Fruit fly (Drosophila melanogaster) whole organism, embryonic: ENCODE measurements around the gene SIDL.

Source experiments
- Abd-B ChIP-seq: fragments of 200-800 bp; sonication (Bioruptor generic); optimal IDR thresholded peaks from 2 replicates; lab custom pipeline; 2018; ENCODE audit warnings: missing biosample characterization, mild to moderate bottlenecking, missing genetic modification characterization, moderate library complexity
- Atf-2 ChIP-seq: fragments of 200-800 bp; sonication (Bioruptor generic); optimal IDR thresholded peaks from 2 replicates; lab custom pipeline; 2016; ENCODE audit warnings: missing biosample characterization, missing genetic modification characterization
- CG10147 ChIP-seq: fragments of 200-800 bp; sonication (Bioruptor generic); optimal IDR thresholded peaks from 2 replicates; lab custom pipeline; 2019; ENCODE audit warnings: missing biosample characterization, mild to moderate bottlenecking, missing genetic modification characterization, moderate library complexity
- CG14014 ChIP-seq: fragments of 200-800 bp; sonication (Bioruptor generic); IDR thresholded peaks from 2 replicates; pipeline ENCODE4 v1.3.6; 2022; ENCODE audit warnings: missing biosample characterization, missing genetic modification characterization
- CG16813 ChIP-seq: fragments of 200-800 bp; sonication (Bioruptor generic); IDR thresholded peaks from 3 replicates; pipeline ENCODE4 v1.3.6; 2022; ENCODE audit warnings: missing biosample characterization, missing genetic modification characterization; ENCODE audit not compliant: partially characterized antibody
- CG17612 ChIP-seq: fragments of 200-800 bp; sonication (Bioruptor generic); IDR thresholded peaks from 2 replicates; pipeline ENCODE4 v1.3.6; 2022; ENCODE audit warnings: missing biosample characterization, missing genetic modification characterization
- CG32767 ChIP-seq: fragments of 200-800 bp; sonication (Bioruptor generic); IDR thresholded peaks from 2 replicates; pipeline ENCODE4 v1.3.6; 2022; ENCODE audit warnings: missing biosample characterization, missing genetic modification characterization
- CG34422 ChIP-seq: fragments of 200-800 bp; sonication (Bioruptor generic); IDR thresholded peaks from 3 replicates; pipeline ENCODE4 v1.3.6; 2022; ENCODE audit warnings: missing biosample characterization, missing genetic modification characterization
- CG4707 ChIP-seq: fragments of 200-800 bp; sonication (Bioruptor generic); optimal IDR thresholded peaks from 2 replicates; lab custom pipeline; 2018; ENCODE audit warnings: missing biosample characterization, mild to moderate bottlenecking, missing genetic modification characterization, moderate library complexity
- CG5953 ChIP-seq: fragments of 200-800 bp; sonication (Bioruptor generic); IDR thresholded peaks from 2 replicates; pipeline ENCODE4 v1.3.6; 2022; ENCODE audit warnings: missing biosample characterization, missing genetic modification characterization
- CG6854 ChIP-seq: fragments of 200-800 bp; sonication (Bioruptor generic); optimal IDR thresholded peaks from 3 replicates; lab custom pipeline; 2017; ENCODE audit warnings: missing biosample characterization, mild to moderate bottlenecking, missing genetic modification characterization
- CG7372 ChIP-seq: fragments of 200-800 bp; sonication (Bioruptor generic); IDR thresholded peaks from 2 replicates; pipeline ENCODE4 v1.3.6; 2022; ENCODE audit warnings: missing biosample characterization, missing genetic modification characterization
- CG8388 ChIP-seq: fragments of 200-800 bp; sonication (Bioruptor generic); optimal IDR thresholded peaks from 2 replicates; lab custom pipeline; 2019; ENCODE audit warnings: missing biosample characterization, mild to moderate bottlenecking, missing genetic modification characterization, moderate library complexity
- CG8944 ChIP-seq: fragments of 200-800 bp; sonication (Bioruptor generic); optimal IDR thresholded peaks from 3 replicates; lab custom pipeline; 2016; ENCODE audit warnings: missing biosample characterization, missing genetic modification characterization
- CG9817 ChIP-seq: fragments of 200-800 bp; sonication (Bioruptor generic); optimal IDR thresholded peaks from 2 replicates; lab custom pipeline; 2018; ENCODE audit warnings: missing biosample characterization, mild to moderate bottlenecking, missing genetic modification characterization, moderate library complexity
- CTCF ChIP-seq: fragments of 200-800 bp; sonication (Bioruptor generic); optimal IDR thresholded peaks from 2 replicates; lab custom pipeline; 2017; ENCODE audit warnings: missing biosample characterization, mild to moderate bottlenecking, missing genetic modification characterization, moderate library complexity
- Camta ChIP-seq: fragments of 200-800 bp; sonication (Bioruptor generic); optimal IDR thresholded peaks from 2 replicates; lab custom pipeline; 2016; ENCODE audit warnings: missing biosample characterization, missing genetic modification characterization
- Dad ChIP-seq: fragments of 200-800 bp; sonication (Bioruptor generic); optimal IDR thresholded peaks from 3 replicates; lab custom pipeline; 2016; ENCODE audit warnings: missing biosample characterization, missing genetic modification characterization
- Doc3 ChIP-seq: fragments of 200-800 bp; sonication (Bioruptor generic); IDR thresholded peaks from 3 replicates; pipeline ENCODE4 v1.3.6; 2022; ENCODE audit warnings: missing biosample characterization, missing genetic modification characterization; ENCODE audit not compliant: partially characterized antibody
- E2f1 ChIP-seq: fragments of 200-800 bp; sonication (Bioruptor generic); IDR thresholded peaks from 2 replicates; pipeline ENCODE4 v1.3.6; 2022; ENCODE audit warnings: missing biosample characterization, missing genetic modification characterization
- Fer3 ChIP-seq: fragments of 200-800 bp; sonication (Bioruptor generic); optimal IDR thresholded peaks from 2 replicates; lab custom pipeline; 2018; ENCODE audit warnings: missing biosample characterization, mild to moderate bottlenecking, missing genetic modification characterization, moderate library complexity
- Gsc ChIP-seq: fragments of 200-800 bp; sonication (Bioruptor generic); IDR thresholded peaks from 2 replicates; pipeline ENCODE4 v1.3.6; 2022; ENCODE audit warnings: missing biosample characterization, missing genetic modification characterization
- HLH4C ChIP-seq: fragments of 200-800 bp; sonication (Bioruptor generic); IDR thresholded peaks from 3 replicates; pipeline ENCODE4 v1.3.6; 2022; ENCODE audit warnings: missing biosample characterization, missing genetic modification characterization; ENCODE audit not compliant: partially characterized antibody
- MESR4 ChIP-seq: fragments of 200-800 bp; sonication (Bioruptor generic); optimal IDR thresholded peaks from 2 replicates; lab custom pipeline; 2018; ENCODE audit warnings: missing biosample characterization, mild to moderate bottlenecking, missing genetic modification characterization, moderate library complexity
- Sox100B ChIP-seq: fragments of 200-800 bp; sonication (Bioruptor generic); optimal IDR thresholded peaks from 3 replicates; lab custom pipeline; 2018; ENCODE audit warnings: missing biosample characterization, mild to moderate bottlenecking, missing genetic modification characterization
- bsh ChIP-seq, 2 experiments: fragments of 200-800 bp; sonication (Bioruptor generic); optimal IDR thresholded peaks; 2 replicates each; lab custom pipeline; 2017 to 2018; ENCODE audit warnings: mild to moderate bottlenecking in 2 of 2, missing biosample characterization in 2 of 2, missing genetic modification characterization in 2 of 2, moderate library complexity in 1 of 2
- cwo ChIP-seq: fragments of 200-800 bp; sonication (Bioruptor generic); optimal IDR thresholded peaks from 3 replicates; lab custom pipeline; 2017; ENCODE audit warnings: missing biosample characterization, missing genetic modification characterization, mild to moderate bottlenecking, moderate library complexity, missing genetic modification reagents
- ems ChIP-seq: fragments of 200-800 bp; sonication (Bioruptor generic); optimal IDR thresholded peaks from 3 replicates; lab custom pipeline; 2016; ENCODE audit warnings: missing biosample characterization, missing genetic modification characterization
- ewg ChIP-seq: fragments of 200-800 bp; sonication (Bioruptor generic); optimal IDR thresholded peaks from 3 replicates; lab custom pipeline; 2017; ENCODE audit warnings: mild to moderate bottlenecking, missing biosample characterization, missing genetic modification reagents, missing genetic modification characterization
- fd64A ChIP-seq: fragments of 200-800 bp; sonication (Bioruptor generic); optimal IDR thresholded peaks from 3 replicates; lab custom pipeline; 2018; ENCODE audit warnings: missing biosample characterization, mild to moderate bottlenecking, missing genetic modification characterization
- ftz-f1 ChIP-seq: fragments of 200-800 bp; sonication (Bioruptor generic); optimal IDR thresholded peaks from 2 replicates; lab custom pipeline; 2016; ENCODE audit warnings: missing biosample characterization, missing genetic modification characterization
- gsb ChIP-seq: fragments of 200-800 bp; sonication (Bioruptor generic); IDR thresholded peaks from 2 replicates; pipeline ENCODE4 v1.3.6; 2022; ENCODE audit warnings: missing biosample characterization, missing genetic modification characterization
- insv ChIP-seq, 2 experiments: fragments of 200-800 bp; sonication (Bioruptor generic); optimal IDR thresholded peaks; 3 replicates each; lab custom pipeline; 2016 to 2018; ENCODE audit warnings: missing biosample characterization in 2 of 2, missing genetic modification characterization in 2 of 2
- kah ChIP-seq: fragments of 200-800 bp; sonication (Bioruptor generic); optimal IDR thresholded peaks from 2 replicates; lab custom pipeline; 2018; ENCODE audit warnings: missing biosample characterization, mild to moderate bottlenecking, missing genetic modification characterization
- kay ChIP-seq: fragments of 200-800 bp; sonication (Bioruptor generic); optimal IDR thresholded peaks from 2 replicates; lab custom pipeline; 2016; ENCODE audit warnings: missing biosample characterization, missing genetic modification characterization
- lab ChIP-seq: fragments of 200-800 bp; sonication (Bioruptor generic); optimal IDR thresholded peaks from 3 replicates; lab custom pipeline; 2017; ENCODE audit warnings: missing biosample characterization, missing genetic modification characterization, mild to moderate bottlenecking, moderate library complexity, missing genetic modification reagents
- nau ChIP-seq: fragments of 200-800 bp; sonication (Bioruptor generic); optimal IDR thresholded peaks from 3 replicates; lab custom pipeline; 2017; ENCODE audit warnings: missing biosample characterization, mild to moderate bottlenecking, missing genetic modification characterization, missing genetic modification reagents
- pfk ChIP-seq: fragments of 200-800 bp; sonication (Bioruptor generic); optimal IDR thresholded peaks from 2 replicates; lab custom pipeline; 2018; ENCODE audit warnings: missing biosample characterization, mild to moderate bottlenecking, missing genetic modification characterization, moderate library complexity
- pros ChIP-seq: fragments of 200-800 bp; sonication (Bioruptor generic); optimal IDR thresholded peaks from 3 replicates; lab custom pipeline; 2019; ENCODE audit warnings: missing biosample characterization, mild to moderate bottlenecking, missing genetic modification characterization, moderate library complexity
- pzg ChIP-seq: fragments of 200-800 bp; sonication (Bioruptor generic); optimal IDR thresholded peaks from 3 replicates; lab custom pipeline; 2018; ENCODE audit warnings: missing biosample characterization, mild to moderate bottlenecking, missing genetic modification characterization, moderate library complexity
- ro ChIP-seq: fragments of 200-800 bp; sonication (Bioruptor generic); IDR thresholded peaks from 2 replicates; pipeline ENCODE4 v1.3.6; 2022; ENCODE audit warnings: missing biosample characterization, missing genetic modification characterization
- row ChIP-seq: fragments of 200-800 bp; sonication (Bioruptor generic); IDR thresholded peaks from 3 replicates; pipeline ENCODE4 v1.3.6; 2022; ENCODE audit warnings: missing biosample characterization, missing genetic modification characterization
- salm ChIP-seq: fragments of 200-800 bp; sonication (Bioruptor generic); optimal IDR thresholded peaks from 2 replicates; lab custom pipeline; 2018; ENCODE audit warnings: missing biosample characterization, mild to moderate bottlenecking, missing genetic modification characterization
- sens ChIP-seq: fragments of 200-800 bp; sonication (Bioruptor generic); peaks from one replicate; lab custom pipeline; 2016; ENCODE audit warnings: missing biosample characterization, missing genetic modification characterization
- sens-2 ChIP-seq: fragments of 200-800 bp; sonication (Bioruptor generic); IDR thresholded peaks from 2 replicates; pipeline ENCODE4 v1.3.6; 2022; ENCODE audit warnings: missing biosample characterization, missing genetic modification characterization
- tll ChIP-seq, 2 experiments: fragments of 200-800 bp in 1 of 2; fragments of >200 bp in 1 of 2; sonication (Bioruptor generic) in 1 of 2; optimal IDR thresholded peaks; 2 replicates each; lab custom pipeline; 2017 to 2019; ENCODE audit warnings: missing biosample characterization in 2 of 2, missing genetic modification characterization in 2 of 2, mild to moderate bottlenecking in 1 of 2, moderate library complexity in 1 of 2
- wdn ChIP-seq: fragments of 200-800 bp; sonication (Bioruptor generic); IDR thresholded peaks from 2 replicates; pipeline ENCODE4 v1.3.6; 2022; ENCODE audit warnings: missing biosample characterization, missing genetic modification characterization
- yki ChIP-seq: fragments of >200 bp; optimal IDR thresholded peaks from 3 replicates; lab custom pipeline; 2018

The SIDL gene

DNA sequence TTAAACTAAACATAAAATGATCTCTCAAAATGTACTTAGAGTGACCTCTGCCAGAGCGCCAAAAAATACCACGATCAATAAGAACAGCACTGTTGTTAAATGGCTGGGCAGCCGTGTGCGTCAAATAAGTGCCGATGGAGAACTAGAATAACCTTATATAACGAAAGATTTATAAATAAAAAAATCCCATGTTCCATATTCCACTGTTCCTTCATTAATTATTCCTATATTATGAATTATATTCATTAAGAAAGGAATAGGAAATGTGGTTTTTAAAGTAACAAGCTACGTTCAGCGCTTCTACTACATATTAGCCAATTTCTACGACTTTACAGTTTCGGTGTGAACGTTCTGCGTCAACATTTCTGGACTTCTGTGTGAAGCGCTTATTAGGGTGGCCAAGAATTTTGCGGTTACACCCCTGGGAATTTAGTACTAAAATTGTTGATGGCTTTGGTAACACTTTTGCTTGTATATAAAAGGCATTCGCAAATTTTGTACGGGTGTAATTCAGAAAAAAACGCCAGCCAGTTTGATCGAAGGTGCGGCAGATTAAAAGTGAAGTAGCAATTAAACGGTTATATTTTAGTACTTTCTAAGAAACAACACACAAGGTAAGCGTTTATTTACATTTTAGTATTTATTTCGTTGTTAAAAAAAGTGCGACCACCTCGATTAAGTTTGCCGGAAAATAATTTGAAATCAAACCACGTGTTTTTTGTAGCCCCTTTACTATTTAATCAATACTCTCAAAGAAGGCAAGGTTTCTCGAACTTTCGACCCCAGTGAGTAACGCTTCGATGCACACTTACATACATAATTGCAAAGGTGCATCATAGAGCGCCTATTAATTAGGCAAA is 23.7 kb upstream of the SIDL start, which contains the start of the genes tefu and Hsc70-4 (continued):
- no peak for TF ChIP-seq CTCF (GFP tag; lab: Kevin White, UChicago)
- TF ChIP-seq HLH4C (GFP tag; lab: Robert Waterston, UW), result peak; percentile 11; the same call in 1 of the 3 replicates
- TF ChIP-seq Sox100B (GFP tag; lab: Kevin White, UChicago), result peak; percentile 18
- peak; percentile 61 for TF ChIP-seq Camta (GFP tag; lab: Kevin White, UChicago)
- peak; percentile 42; the same call in 1 of the 2 replicates for TF ChIP-seq Gsc
- TF ChIP-seq tll (GFP tag; optimal IDR thresholded peaks at IDR 0.05; lab: Kevin White, UChicago), result peak; percentile 14 to 93
- peak; percentile 62 for TF ChIP-seq Fer3 (tag; lab: Kevin White, UChicago)
- TF ChIP-seq CG9817 (tag; lab: Kevin White, UChicago), result peak; percentile 84
- no peak for TF ChIP-seq sens-2
- peak; percentile 91 for TF ChIP-seq pzg (GFP tag; lab: Kevin White, UChicago)
- no peak for TF ChIP-seq Doc3 (GFP tag; lab: Robert Waterston, UW)
- no peak for TF ChIP-seq CG4707 (GFP tag; lab: Kevin White, UChicago)
- no peak for TF ChIP-seq yki (lab: Kevin White, UChicago)
- peak; percentile 62; the same call in 1 of the 2 replicates for TF ChIP-seq wdn (GFP tag; lab: Robert Waterston, UW)
- no peak for TF ChIP-seq bsh (GFP tag; optimal IDR thresholded peaks at IDR 0.05; lab: Kevin White, UChicago)
- TF ChIP-seq Dad (GFP tag; lab: Kevin White, UChicago), result peak; percentile 68
- peak; percentile 60; the same call in 1 of the 2 replicates for TF ChIP-seq CG32767 (GFP tag; lab: Robert Waterston, UW)
- peak; percentile 60 for TF ChIP-seq ewg (GFP tag; lab: Kevin White, UChicago)
- TF ChIP-seq nau (GFP tag; lab: Kevin White, UChicago), result no peak
- peak; percentile 66; the same call in 1 of the 2 replicates for TF ChIP-seq ro
- no peak for TF ChIP-seq fd64A (GFP tag; lab: Kevin White, UChicago)
- TF ChIP-seq gsb (GFP tag; lab: Robert Waterston, UW), result 0 out of 2 replicates have a peak, but pooled peaks have one; percentile 43
- peak; percentile 86 for TF ChIP-seq sens (GFP tag; lab: Kevin White, UChicago)
- TF ChIP-seq CG8388 (GFP tag; lab: Kevin White, UChicago), result peak; percentile 50
- TF ChIP-seq CG14014 (GFP tag; lab: Robert Waterston, UW), result peak; percentile 61; the same call in 1 of the 2 replicates
- TF ChIP-seq E2f1, result peak; percentile 70
- no peak for TF ChIP-seq pros (GFP tag; lab: Kevin White, UChicago)
- no peak for TF ChIP-seq cwo (GFP tag; lab: Kevin White, UChicago)
- TF ChIP-seq MESR4 (GFP tag; lab: Kevin White, UChicago), result peak; percentile 61
- no peak for TF ChIP-seq CG6854
- no peak for TF ChIP-seq CG10147 (GFP tag; lab: Kevin White, UChicago)
- peak; percentile 48 for TF ChIP-seq CG8944 (GFP tag; lab: Kevin White, UChicago)
- peak; percentile 45 for TF ChIP-seq kah (GFP tag; lab: Kevin White, UChicago)
- no peak for TF ChIP-seq CG16813 (GFP tag; lab: Robert Waterston, UW)
- peak; percentile 19 for TF ChIP-seq lab (GFP tag; lab: Kevin White, UChicago)
- peak; percentile 79 for TF ChIP-seq ems (GFP tag; lab: Kevin White, UChicago)
- TF ChIP-seq salm (tag; lab: Kevin White, UChicago), result peak; percentile 6
- TF ChIP-seq CG5953 (GFP tag; lab: Robert Waterston, UW), result 0 out of 2 replicates have a peak, but pooled peaks have one; percentile 34
- peak; percentile 83 for TF ChIP-seq pfk
- TF ChIP-seq Atf-2 (GFP tag; lab: Kevin White, UChicago), result peak; percentile 63
- TF ChIP-seq Abd-B (GFP tag; lab: Kevin White, UChicago), result peak; percentile 92
- TF ChIP-seq CG34422 (GFP tag; lab: Robert Waterston, UW), result peak; percentile 80
- peak; percentile 93 for TF ChIP-seq row (GFP tag; lab: Robert Waterston, UW)
- peak; percentile 69 for TF ChIP-seq CG17612
- peak; percentile 73 for TF ChIP-seq CG7372 (GFP tag; lab: Robert Waterston, UW)
- TF ChIP-seq ftz-f1, result no peak
- TF ChIP-seq insv (GFP tag; optimal IDR thresholded peaks at IDR 0.05; lab: Kevin White, UChicago), result peak in 1 of 2 experiments; percentile 30
- TF ChIP-seq kay (GFP tag; lab: Kevin White, UChicago), result peak; percentile 18
